Fruit fly (Drosophila melanogaster) Kc167 (cell line): ENCODE results near the gene Idh.

Experiments used
- Myc ChIP-seq: fragments of >200 bp; optimal IDR thresholded peaks from 2 replicates; lab custom pipeline; 2017; ENCODE audit warnings: missing external identifiers
- Sin3A ChIP-seq: fragments of >200 bp; optimal IDR thresholded peaks from 2 replicates; lab custom pipeline; 2018; ENCODE audit warnings: missing external identifiers
- h ChIP-seq: fragments of >200 bp; optimal IDR thresholded peaks from 3 replicates; lab custom pipeline; 2018; ENCODE audit warnings: missing external identifiers
- insv ChIP-seq: fragments of >200 bp; optimal IDR thresholded peaks from 3 replicates; lab custom pipeline; 2018; ENCODE audit warnings: missing external identifiers
- psq ChIP-seq: fragments of >200 bp; optimal IDR thresholded peaks from 2 replicates; lab custom pipeline; 2017; ENCODE audit warnings: missing external identifiers
- ttk ChIP-seq: sonication (Bioruptor generic); optimal IDR thresholded peaks from 2 replicates; lab custom pipeline; 2017; ENCODE audit warnings: missing external identifiers

DNA sequence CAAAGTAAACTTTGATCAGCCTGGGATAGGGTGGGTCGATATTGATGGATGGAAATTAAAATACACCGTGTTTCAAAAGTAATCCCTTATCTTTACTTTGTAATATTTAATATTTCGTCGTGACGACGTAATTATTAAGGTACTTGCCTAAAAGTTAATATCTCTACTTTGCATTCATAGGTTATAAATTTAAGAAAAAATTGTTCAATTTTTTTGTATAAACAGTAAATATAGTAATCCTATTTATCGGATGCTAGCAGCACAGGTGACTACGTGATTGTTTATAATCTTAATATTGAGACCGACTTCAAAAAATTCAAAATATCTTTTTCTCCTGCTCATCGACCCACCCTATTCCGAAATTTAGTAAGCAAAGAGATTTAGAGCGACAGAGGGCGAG is 2.6 kb downstream of the Idh start:
- no peak for TF ChIP-seq h
- no peak for TF ChIP-seq ttk (lab: Kevin White, UChicago)
- TF ChIP-seq psq (lab: Kevin White, UChicago): no peak
- TF ChIP-seq Sin3A (lab: Kevin White, UChicago): no peak
- no peak for TF ChIP-seq insv (lab: Kevin White, UChicago)
- TF ChIP-seq Myc (lab: Kevin White, UChicago): no peak
